Fruit fly (Drosophila melanogaster) whole organism, prepupa: ENCODE results near the gene NitFhit.

Experiments used
- Blimp-1 ChIP-seq: fragments of 200-800 bp; sonication (Bioruptor generic); optimal IDR thresholded peaks from 3 replicates; lab custom pipeline; 2017; ENCODE audit warnings: missing biosample characterization, missing genetic modification characterization, mild to moderate bottlenecking, moderate library complexity, missing genetic modification reagents
- CG10669 ChIP-seq: fragments of 200-800 bp; sonication (Bioruptor generic); optimal IDR thresholded peaks from 3 replicates; lab custom pipeline; 2018; ENCODE audit warnings: missing biosample characterization, mild to moderate bottlenecking, missing genetic modification characterization, moderate library complexity
- CG11294 ChIP-seq: fragments of 200-800 bp; sonication (Bioruptor generic); IDR thresholded peaks from 2 replicates; pipeline ENCODE4 v1.3.6; 2022; ENCODE audit warnings: missing biosample characterization, missing genetic modification characterization
- CG15336 ChIP-seq: fragments of 200-800 bp; sonication (Bioruptor generic); IDR thresholded peaks from 2 replicates; pipeline ENCODE4 v1.3.6; 2022; ENCODE audit warnings: missing biosample characterization, missing genetic modification characterization
- CG1621 ChIP-seq: fragments of 200-800 bp; sonication (Bioruptor generic); optimal IDR thresholded peaks from 3 replicates; lab custom pipeline; 2018; ENCODE audit warnings: missing biosample characterization, mild to moderate bottlenecking, missing genetic modification characterization
- CG3032 ChIP-seq: fragments of 200-800 bp; optimal IDR thresholded peaks from 2 replicates; lab custom pipeline; 2019; ENCODE audit warnings: missing biosample characterization, mild to moderate bottlenecking, missing genetic modification characterization, moderate library complexity
- CG31627 ChIP-seq: fragments of 200-800 bp; sonication (Bioruptor generic); optimal IDR thresholded peaks from 3 replicates; lab custom pipeline; 2016; ENCODE audit warnings: missing biosample characterization, missing genetic modification characterization
- CG32006 ChIP-seq: fragments of 200-800 bp; sonication (Bioruptor generic); optimal IDR thresholded peaks from 3 replicates; lab custom pipeline; 2017; ENCODE audit warnings: missing biosample characterization, mild to moderate bottlenecking, missing genetic modification characterization
- CG3919 ChIP-seq: fragments of 200-800 bp; sonication (Bioruptor generic); optimal IDR thresholded peaks from 3 replicates; lab custom pipeline; 2016; ENCODE audit warnings: missing biosample characterization, missing genetic modification characterization
- CG4318 ChIP-seq: fragments of 200-800 bp; sonication (Bioruptor generic); optimal IDR thresholded peaks from 3 replicates; lab custom pipeline; 2017; ENCODE audit warnings: missing biosample characterization, mild to moderate bottlenecking, missing genetic modification characterization
- CG6163 ChIP-seq: fragments of 200-800 bp; sonication (Bioruptor generic); IDR thresholded peaks from 3 replicates; pipeline ENCODE4 v1.3.6; 2022; ENCODE audit warnings: missing biosample characterization, missing genetic modification characterization
- CG6808 ChIP-seq: fragments of 200-800 bp; sonication (Bioruptor generic); optimal IDR thresholded peaks from 3 replicates; lab custom pipeline; 2017; ENCODE audit warnings: missing biosample characterization, missing genetic modification characterization, mild to moderate bottlenecking, moderate library complexity, missing genetic modification reagents
- CG8119 ChIP-seq: fragments of 200-800 bp; sonication (Bioruptor generic); IDR thresholded peaks from 3 replicates; pipeline ENCODE4 v1.3.6; 2022; ENCODE audit warnings: missing biosample characterization, missing genetic modification characterization
- CG8319 ChIP-seq: fragments of 200-800 bp; sonication (Bioruptor generic); optimal IDR thresholded peaks from 3 replicates; lab custom pipeline; 2016; ENCODE audit warnings: missing biosample characterization, missing genetic modification characterization
- CG8632 ChIP-seq: fragments of 200-800 bp; sonication (Bioruptor generic); optimal IDR thresholded peaks from 3 replicates; lab custom pipeline; 2016; ENCODE audit warnings: missing biosample characterization, missing genetic modification characterization
- CG9139 ChIP-seq: fragments of 200-800 bp; sonication (Bioruptor generic); optimal IDR thresholded peaks from 3 replicates; lab custom pipeline; 2017; ENCODE audit warnings: missing biosample characterization, mild to moderate bottlenecking, missing genetic modification characterization
- Eip75B ChIP-seq: fragments of 200-800 bp; sonication (Bioruptor generic); optimal IDR thresholded peaks from 3 replicates; lab custom pipeline; 2016; ENCODE audit warnings: missing biosample characterization, missing genetic modification characterization
- Eip78C ChIP-seq: fragments of 200-800 bp; sonication (Bioruptor generic); peaks from one replicate; lab custom pipeline; 2016; ENCODE audit warnings: missing biosample characterization, missing genetic modification characterization
- Ets21C ChIP-seq: fragments of 200-800 bp; sonication (Bioruptor generic); optimal IDR thresholded peaks from 3 replicates; lab custom pipeline; 2016; ENCODE audit warnings: missing biosample characterization, missing genetic modification characterization
- Ets96B ChIP-seq: fragments of 200-800 bp; optimal IDR thresholded peaks from 2 replicates; lab custom pipeline; 2019; ENCODE audit warnings: missing biosample characterization, mild to moderate bottlenecking, missing genetic modification characterization, moderate library complexity
- Gug ChIP-seq: fragments of 200-800 bp; sonication (Bioruptor generic); IDR thresholded peaks from 2 replicates; pipeline ENCODE4 v1.3.6; 2022; ENCODE audit warnings: missing biosample characterization, missing genetic modification characterization
- Hr38 ChIP-seq: sonication (Bioruptor generic); optimal IDR thresholded peaks from 2 replicates; lab custom pipeline; 2016; ENCODE audit warnings: missing biosample characterization, missing genetic modification characterization
- Hr39 ChIP-seq: fragments of 200-800 bp; sonication (Bioruptor generic); optimal IDR thresholded peaks from 2 replicates; lab custom pipeline; 2016; ENCODE audit warnings: missing biosample characterization, missing genetic modification characterization
- Hr4 ChIP-seq: fragments of 200-800 bp; sonication (Bioruptor generic); optimal IDR thresholded peaks from 3 replicates; lab custom pipeline; 2016; ENCODE audit warnings: missing biosample characterization, missing genetic modification characterization
- Lpt ChIP-seq: fragments of 200-800 bp; sonication (Bioruptor generic); optimal IDR thresholded peaks from 3 replicates; lab custom pipeline; 2016; ENCODE audit warnings: missing biosample characterization, missing genetic modification characterization
- OdsH ChIP-seq: fragments of 200-800 bp; sonication (Bioruptor generic); optimal IDR thresholded peaks from 3 replicates; lab custom pipeline; 2016; ENCODE audit warnings: missing biosample characterization, missing genetic modification characterization
- Sox102F ChIP-seq: fragments of 200-800 bp; sonication (Bioruptor generic); optimal IDR thresholded peaks from 2 replicates; lab custom pipeline; 2016; ENCODE audit warnings: missing biosample characterization, mild to moderate bottlenecking, missing genetic modification characterization
- Sox14 ChIP-seq: fragments of 200-800 bp; sonication (Bioruptor generic); optimal IDR thresholded peaks from 3 replicates; lab custom pipeline; 2016; ENCODE audit warnings: missing biosample characterization, missing genetic modification characterization
- Sox15 ChIP-seq: fragments of 200-800 bp; sonication (Bioruptor generic); optimal IDR thresholded peaks from 3 replicates; lab custom pipeline; 2016; ENCODE audit warnings: missing biosample characterization, missing genetic modification characterization
- achi ChIP-seq: fragments of 200-800 bp; sonication (Bioruptor generic); optimal IDR thresholded peaks from 3 replicates; lab custom pipeline; 2016; ENCODE audit warnings: missing biosample characterization, missing genetic modification characterization
- acj6 ChIP-seq: fragments of 200-800 bp; sonication (Bioruptor generic); optimal IDR thresholded peaks from 3 replicates; lab custom pipeline; 2016; ENCODE audit warnings: missing biosample characterization, missing genetic modification characterization
- cyc ChIP-seq: fragments of 200-800 bp; sonication (Bioruptor generic); optimal IDR thresholded peaks from 3 replicates; lab custom pipeline; 2016; ENCODE audit warnings: missing biosample characterization, missing genetic modification characterization
- dac ChIP-seq: fragments of 200-800 bp; sonication (Bioruptor generic); optimal IDR thresholded peaks from 2 replicates; lab custom pipeline; 2017; ENCODE audit warnings: missing biosample characterization, mild to moderate bottlenecking, missing genetic modification characterization
- eg ChIP-seq: fragments of 200-800 bp; sonication (Bioruptor generic); IDR thresholded peaks from 3 replicates; pipeline ENCODE4 v1.3.6; 2022; ENCODE audit warnings: missing biosample characterization, missing genetic modification characterization
- fd59A ChIP-seq: fragments of 200-800 bp; sonication (Bioruptor generic); optimal IDR thresholded peaks from 2 replicates; lab custom pipeline; 2017; ENCODE audit warnings: missing biosample characterization, mild to moderate bottlenecking, missing genetic modification characterization, missing genetic modification reagents
- fkh ChIP-seq: fragments of 200-800 bp; sonication (Bioruptor generic); optimal IDR thresholded peaks from 3 replicates; lab custom pipeline; 2017; ENCODE audit warnings: missing biosample characterization, mild to moderate bottlenecking, missing genetic modification characterization, moderate library complexity
- net ChIP-seq: fragments of 200-800 bp; sonication (Bioruptor generic); optimal IDR thresholded peaks from 3 replicates; lab custom pipeline; 2016; ENCODE audit warnings: missing biosample characterization, missing genetic modification characterization
- salr ChIP-seq, 2 experiments: fragments of 200-800 bp; sonication (Bioruptor generic); optimal IDR thresholded peaks; 3 replicates each; lab custom pipeline; 2016 to 2018; ENCODE audit warnings: missing biosample characterization in 2 of 2, missing genetic modification characterization in 2 of 2, mild to moderate bottlenecking in 1 of 2
- ss ChIP-seq, 2 experiments: fragments of 200-800 bp; sonication (Bioruptor generic); optimal IDR thresholded peaks; 2 replicates in 1 of 2; 3 replicates in 1 of 2; lab custom pipeline; 2017 to 2018; ENCODE audit warnings: mild to moderate bottlenecking in 2 of 2, missing biosample characterization in 2 of 2, missing genetic modification characterization in 2 of 2, moderate library complexity in 1 of 2
- topi ChIP-seq: fragments of 200-800 bp; sonication (Bioruptor generic); optimal IDR thresholded peaks from 3 replicates; lab custom pipeline; 2016; ENCODE audit warnings: missing biosample characterization, missing genetic modification characterization
- vri ChIP-seq: fragments of 200-800 bp; sonication (Bioruptor generic); optimal IDR thresholded peaks from 3 replicates; lab custom pipeline; 2016; ENCODE audit warnings: missing biosample characterization, mild to moderate bottlenecking, missing genetic modification characterization

Gene NitFhit

DNA sequence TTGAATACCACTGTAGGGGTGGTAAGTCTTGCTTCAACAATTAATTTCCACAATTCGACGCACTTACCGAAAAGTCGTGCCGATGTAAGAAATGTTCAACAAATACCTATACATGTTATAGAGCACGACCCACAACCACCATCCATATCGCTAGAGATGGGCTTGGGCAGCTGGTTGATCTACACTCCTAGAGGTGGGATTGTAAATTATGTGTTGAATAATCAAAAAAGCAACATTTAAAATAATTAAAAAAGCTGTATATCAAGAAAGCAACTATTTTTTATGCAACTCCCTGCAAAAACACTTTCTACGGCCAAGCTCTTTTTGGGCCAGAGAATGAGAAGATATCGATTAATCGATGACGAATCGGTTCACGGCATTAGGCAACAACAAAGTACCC is 19.3 kb upstream of the NitFhit start, which contains the start of the genes CG34140, Mkp and Mtch (continued):
- TF ChIP-seq acj6 (GFP tag; lab: Kevin White, UChicago) (peak; percentile 79), CG6163 (peak; percentile 81), CG11294 (GFP tag; lab: Robert Waterston, UW) (peak; percentile 37; the same call in 1 of the 2 replicates), Sox14 (GFP tag; lab: Kevin White, UChicago) (peak; percentile 88), vri (GFP tag; lab: Kevin White, UChicago) (no peak), CG8119 (GFP tag; lab: Robert Waterston, UW) (no peak; the same call in none of the 3 replicates), fd59A (GFP tag; lab: Kevin White, UChicago) (peak; percentile 37), dac (no peak), Hr38 (GFP tag; lab: Kevin White, UChicago) (peak; percentile 69), ss (GFP tag; optimal IDR thresholded peaks at IDR 0.05; lab: Kevin White, UChicago) (no peak), Hr39 (GFP tag; lab: Kevin White, UChicago) (no peak), CG8632 (peak; percentile 67), topi (no peak), Eip78C (no peak), CG8319 (GFP tag; lab: Kevin White, UChicago) (peak; percentile 58), CG3919 (GFP tag; lab: Kevin White, UChicago) (no peak), CG4318 (GFP tag; lab: Kevin White, UChicago) (no peak), CG31627 (GFP tag; lab: Kevin White, UChicago) (peak; percentile 89), salr (GFP tag; optimal IDR thresholded peaks at IDR 0.05; lab: Kevin White, UChicago) (no peak), CG10669 (no peak), achi (GFP tag; lab: Kevin White, UChicago) (no peak), Gug (peak; percentile 72), net (GFP tag; lab: Kevin White, UChicago) (no peak)

DNA sequence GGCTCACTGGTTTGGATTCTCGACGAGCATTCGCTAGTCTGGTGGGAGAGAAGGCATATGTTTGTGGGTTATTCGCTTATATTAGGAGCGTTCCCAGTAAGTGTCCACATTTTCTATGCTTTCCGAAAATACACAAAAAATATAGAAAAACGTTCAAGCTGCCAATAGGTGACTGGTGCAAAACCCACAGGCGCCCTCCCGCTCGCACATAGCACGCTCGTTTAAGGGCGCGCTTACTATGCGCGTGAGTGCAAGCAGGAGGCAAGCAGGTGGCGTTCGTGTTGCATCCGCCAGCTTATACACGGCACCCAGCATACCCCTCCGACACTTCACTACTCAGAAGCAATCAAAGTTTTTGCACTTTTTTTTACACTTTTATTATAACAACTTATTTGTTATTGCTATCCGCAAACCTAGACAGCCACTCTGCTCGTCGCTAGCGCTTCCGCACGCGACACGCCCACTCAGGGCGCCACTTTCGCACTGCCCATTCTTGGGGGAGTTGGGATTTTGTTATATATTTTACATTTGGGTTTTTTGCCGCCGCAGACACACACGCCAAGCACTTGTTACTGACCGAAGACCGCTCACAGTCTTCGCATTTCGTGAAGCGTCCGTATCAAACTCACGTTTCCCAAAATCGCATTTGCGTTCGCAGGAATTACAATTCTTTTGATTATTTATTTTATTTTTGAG is 4.3 kb upstream of the NitFhit start:
- TF ChIP-seq CG6163 (peak; percentile 68), Gug (peak; percentile 33; the same call in 1 of the 2 replicates), Sox14 (GFP tag; lab: Kevin White, UChicago) (no peak), salr (GFP tag; optimal IDR thresholded peaks at IDR 0.05; lab: Kevin White, UChicago) (peak in 1 of 2 experiments; percentile 24), cyc (GFP tag; lab: Kevin White, UChicago) (no peak), Lpt (peak; percentile 36), eg (GFP tag; lab: Robert Waterston, UW) (peak; percentile 65)

DNA sequence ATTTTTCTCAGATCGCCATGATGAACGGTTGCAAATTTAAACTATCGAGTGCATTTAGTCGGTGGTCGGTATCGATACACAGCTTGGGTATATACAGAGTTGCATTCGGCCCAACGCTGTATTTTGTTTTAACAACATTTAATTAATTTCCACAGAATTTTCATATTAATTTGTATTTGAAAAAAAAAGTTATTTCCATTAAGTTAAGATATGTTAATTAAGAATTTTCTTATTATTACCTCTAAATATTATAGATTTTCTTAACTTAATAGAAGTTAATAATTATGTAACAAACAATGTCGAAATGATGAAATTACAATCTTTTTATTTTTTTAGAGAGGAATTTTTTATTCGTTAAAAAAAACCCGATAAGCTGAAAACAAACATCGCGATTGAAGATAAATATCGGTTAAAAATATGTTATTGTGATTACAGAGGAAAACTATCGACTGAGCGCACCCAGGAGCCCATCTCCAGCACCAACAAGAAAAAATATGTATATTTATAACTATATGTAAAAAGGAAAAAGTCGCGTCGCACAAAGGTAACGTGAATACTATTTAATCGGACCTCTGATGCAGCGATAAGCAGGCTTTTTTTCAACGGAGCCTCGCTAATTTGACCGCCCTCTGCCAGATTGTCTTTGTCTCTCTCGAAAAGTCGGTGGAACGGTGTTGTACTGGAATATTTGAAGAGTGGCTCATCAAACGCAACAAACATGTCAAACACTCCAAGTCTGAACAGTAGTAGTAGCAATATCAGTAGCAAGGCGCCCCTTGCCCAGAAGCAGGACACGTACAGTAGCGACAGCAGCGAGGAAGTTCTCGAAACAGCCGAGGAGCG is 3.6 kb upstream of the NitFhit start, which contains the start of the genes rno and mri:
Gene rno, minus strand, starts transcription at position 9 of the 843 bp plus-strand sequence.
Gene mri, plus strand, starts transcription at position 421 of the 843 bp plus-strand sequence.
- TF ChIP-seq CG4318 (GFP tag; lab: Kevin White, UChicago), result no peak
- TF ChIP-seq Ets96B (tag; lab: Kevin White, UChicago), result peak; percentile 59
- TF ChIP-seq Ets21C (GFP tag; lab: Kevin White, UChicago), result no peak
- peak; percentile 51; the same call in 1 of the 3 replicates for TF ChIP-seq CG8119 (GFP tag; lab: Robert Waterston, UW)
- no peak for TF ChIP-seq CG1621 (tag; lab: Kevin White, UChicago)
- TF ChIP-seq CG15336 (GFP tag; lab: Robert Waterston, UW), result peak; percentile 34; the same call in 1 of the 2 replicates
- TF ChIP-seq ss (GFP tag; optimal IDR thresholded peaks at IDR 0.05; lab: Kevin White, UChicago), result peak in 1 of 2 experiments; percentile 19
- TF ChIP-seq CG31627 (GFP tag; lab: Kevin White, UChicago), result peak; percentile 40
- no peak for TF ChIP-seq topi
- TF ChIP-seq fd59A (GFP tag; lab: Kevin White, UChicago), result no peak
- no peak for TF ChIP-seq Hr38 (GFP tag; lab: Kevin White, UChicago)
- peak; percentile 72 for TF ChIP-seq CG3032 (tag; lab: Kevin White, UChicago)
- TF ChIP-seq CG32006 (GFP tag; lab: Kevin White, UChicago), result peak; percentile 51
- peak; percentile 64 for TF ChIP-seq CG8632
- no peak for TF ChIP-seq CG6808 (GFP tag; lab: Kevin White, UChicago)
- TF ChIP-seq CG11294 (GFP tag; lab: Robert Waterston, UW), result peak; percentile 11; the same call in 1 of the 2 replicates
- TF ChIP-seq Hr4 (GFP tag; lab: Kevin White, UChicago), result no peak
- TF ChIP-seq fkh, result peak; percentile 81
- peak; percentile 28 for TF ChIP-seq Sox102F (GFP tag; lab: Kevin White, UChicago)
- no peak for TF ChIP-seq Eip75B
- peak; percentile 59 for TF ChIP-seq OdsH (GFP tag; lab: Kevin White, UChicago)
- peak; percentile 53 for TF ChIP-seq acj6 (GFP tag; lab: Kevin White, UChicago)
- TF ChIP-seq CG9139 (GFP tag; lab: Kevin White, UChicago), result no peak
- TF ChIP-seq Blimp-1 (GFP tag; lab: Kevin White, UChicago), result no peak
- no peak for TF ChIP-seq CG8319 (GFP tag; lab: Kevin White, UChicago)
- peak; percentile 57 for TF ChIP-seq achi (GFP tag; lab: Kevin White, UChicago)
- peak; percentile 56 for TF ChIP-seq Sox15 (GFP tag; lab: Kevin White, UChicago)
- no peak for TF ChIP-seq Lpt
- peak; percentile 24 for TF ChIP-seq Sox14 (GFP tag; lab: Kevin White, UChicago)
- TF ChIP-seq salr (GFP tag; optimal IDR thresholded peaks at IDR 0.05; lab: Kevin White, UChicago), result no peak
- no peak for TF ChIP-seq dac
- TF ChIP-seq vri (GFP tag; lab: Kevin White, UChicago), result no peak
